Worm (Caenorhabditis elegans) whole organism, L4 larva: ENCODE data around the gene fbxa-155.

ENCODE experiments used
- D1046.2 ChIP-seq: fragments of 200-800 bp; sonication (Bioruptor generic); IDR thresholded peaks from 2 replicates; pipeline ENCODE4 v1.3.6; 2022; ENCODE audit warnings: missing genetic modification characterization, missing compliant biosample characterization
- F37D6.2 ChIP-seq: sonication (generic microtip); optimal IDR thresholded peaks from 2 replicates; lab custom pipeline; 2016; ENCODE audit warnings: mild to moderate bottlenecking, missing genetic modification characterization, missing compliant biosample characterization
- F49E8.2 ChIP-seq: sonication (generic microtip); optimal IDR thresholded peaks from 2 replicates; lab custom pipeline; 2016; ENCODE audit warnings: missing compliant biosample characterization, mild to moderate bottlenecking, missing genetic modification characterization, borderline replicate concordance
- T20F7.1 ChIP-seq: fragments of 200-800 bp; sonication (Bioruptor generic); optimal IDR thresholded peaks from 2 replicates; lab custom pipeline; 2018; ENCODE audit warnings: mild to moderate bottlenecking, missing genetic modification characterization, missing compliant biosample characterization
- Y5F2A.4 ChIP-seq: fragments of 200-800 bp; sonication (Bioruptor generic); optimal IDR thresholded peaks from 2 replicates; lab custom pipeline; 2018; ENCODE audit warnings: mild to moderate bottlenecking, missing genetic modification characterization, missing compliant biosample characterization
- aha-1 ChIP-seq: fragments of 150-350 bp; peaks from one replicate; lab custom pipeline; 2014; ENCODE audit warnings: missing biosample characterization, missing genetic modification characterization
- aly-2 ChIP-seq: sonication (generic microtip); optimal IDR thresholded peaks from 2 replicates; lab custom pipeline; 2018; ENCODE audit warnings: missing biosample characterization, missing genetic modification characterization
- arid-1 ChIP-seq: fragments of 200-800 bp; sonication (Bioruptor generic); conservative IDR thresholded peaks from 2 replicates; pipeline ENCODE4 v1.3.6; 2022; ENCODE audit warnings: missing genetic modification reagents, missing genetic modification characterization, missing compliant biosample characterization
- ces-1 ChIP-seq: fragments of 150-350 bp; sonication (generic microtip); optimal IDR thresholded peaks from 4 replicates; lab custom pipeline; 2014; ENCODE audit warnings: missing biosample characterization, missing genetic modification reagents, missing genetic modification characterization
- daf-16 ChIP-seq, 3 experiments: sonication (generic microtip); optimal IDR thresholded peaks; 2 replicates each; lab custom pipeline; 2016 to 2017; ENCODE audit warnings: missing genetic modification characterization in 3 of 3, missing genetic modification reagents in 3 of 3, mild to moderate bottlenecking in 2 of 3, missing compliant biosample characterization in 2 of 3, missing biosample characterization in 1 of 3, moderate library complexity in 1 of 3
- dpl-1 ChIP-seq: fragments of 150-350 bp; optimal IDR thresholded peaks from 2 replicates; lab custom pipeline; 2014; ENCODE audit warnings: missing biosample characterization, missing genetic modification reagents, missing genetic modification characterization
- dve-1 ChIP-seq: sonication (generic microtip); optimal IDR thresholded peaks from 2 replicates; lab custom pipeline; 2017; ENCODE audit warnings: antibody characterized with exemption, mild to moderate bottlenecking, missing genetic modification characterization, missing compliant biosample characterization; ENCODE audit not compliant: insufficient read depth
- egl-27 ChIP-seq: sonication (generic microtip); optimal IDR thresholded peaks from 3 replicates; lab custom pipeline; 2017; ENCODE audit warnings: missing biosample characterization, missing genetic modification reagents, missing genetic modification characterization
- egl-43 ChIP-seq: fragments of 200-800 bp; sonication (Bioruptor generic); IDR thresholded peaks from 2 replicates; pipeline ENCODE4 v1.3.6; 2022; ENCODE audit warnings: missing genetic modification reagents, missing genetic modification characterization, missing compliant biosample characterization
- fos-1 ChIP-seq: fragments of 150-350 bp; optimal IDR thresholded peaks from 2 replicates; lab custom pipeline; 2014; ENCODE audit warnings: missing biosample characterization, missing genetic modification characterization
- hlh-11 ChIP-seq: fragments of 200-800 bp; sonication (Bioruptor generic); optimal IDR thresholded peaks from 2 replicates; lab custom pipeline; 2018; ENCODE audit warnings: mild to moderate bottlenecking, missing genetic modification characterization, missing compliant biosample characterization
- lim-7 ChIP-seq: fragments of 200-800 bp; sonication (Bioruptor generic); IDR thresholded peaks from 2 replicates; pipeline ENCODE4 v1.3.6; 2022; ENCODE audit warnings: missing genetic modification characterization, missing compliant biosample characterization
- lin-1 ChIP-seq: fragments of 200-800 bp; sonication (Bioruptor generic); IDR thresholded peaks from 2 replicates; pipeline ENCODE4 v1.3.6; 2022; ENCODE audit warnings: missing genetic modification reagents, missing genetic modification characterization, missing compliant biosample characterization
- lin-13 ChIP-seq: fragments of 150-350 bp; optimal IDR thresholded peaks from 2 replicates; lab custom pipeline; 2014; ENCODE audit warnings: missing biosample characterization, missing genetic modification reagents, missing genetic modification characterization
- lin-15B ChIP-seq: fragments of 150-350 bp; sonication (generic microtip); optimal IDR thresholded peaks from 3 replicates; lab custom pipeline; 2014; ENCODE audit warnings: missing biosample characterization, missing genetic modification characterization
- lin-29 ChIP-seq: fragments of 200-800 bp; sonication (Bioruptor generic); IDR thresholded peaks from 2 replicates; pipeline ENCODE4 v1.3.6; 2022; ENCODE audit warnings: missing genetic modification reagents, missing genetic modification characterization, missing compliant biosample characterization
- lin-38 ChIP-seq: fragments of 200-800 bp; sonication (Bioruptor generic); IDR thresholded peaks from 2 replicates; pipeline ENCODE4 v1.3.6; 2022; ENCODE audit warnings: missing genetic modification reagents, missing genetic modification characterization, missing compliant biosample characterization
- lir-3 ChIP-seq: sonication (generic microtip); optimal IDR thresholded peaks from 2 replicates; lab custom pipeline; 2016; ENCODE audit warnings: mild to moderate bottlenecking, missing genetic modification characterization, missing compliant biosample characterization
- madf-5 ChIP-seq, 2 experiments: fragments of 200-800 bp; sonication (Bioruptor generic); IDR thresholded peaks; 2 replicates each; pipeline ENCODE4 v1.3.6; 2022; ENCODE audit warnings: missing compliant biosample characterization in 2 of 2, missing genetic modification characterization in 2 of 2
- madf-9 ChIP-seq: fragments of 200-800 bp; sonication (Bioruptor generic); conservative IDR thresholded peaks from 2 replicates; pipeline ENCODE4 v1.3.6; 2022; ENCODE audit warnings: missing genetic modification reagents, missing genetic modification characterization, missing compliant biosample characterization
- mdt-29 ChIP-seq: fragments of 200-800 bp; sonication (Bioruptor generic); IDR thresholded peaks from 2 replicates; pipeline ENCODE4 v1.3.6; 2022; ENCODE audit warnings: missing genetic modification reagents, missing genetic modification characterization, missing compliant biosample characterization
- nhr-10 ChIP-seq: fragments of 150-350 bp; optimal IDR thresholded peaks from 2 replicates; lab custom pipeline; 2014; ENCODE audit warnings: missing biosample characterization, missing genetic modification characterization
- nhr-102 ChIP-seq: sonication (generic microtip); optimal IDR thresholded peaks from 2 replicates; lab custom pipeline; 2016; ENCODE audit warnings: mild to moderate bottlenecking, missing genetic modification characterization, moderate library complexity, missing compliant biosample characterization
- nhr-237 ChIP-seq: sonication (generic microtip); optimal IDR thresholded peaks from 2 replicates; lab custom pipeline; 2017; ENCODE audit warnings: missing biosample characterization, missing genetic modification characterization
- nhr-41 ChIP-seq: fragments of 200-800 bp; sonication (Bioruptor generic); IDR thresholded peaks from 2 replicates; pipeline ENCODE4 v1.3.6; 2022; ENCODE audit warnings: missing genetic modification reagents, missing genetic modification characterization, missing compliant biosample characterization
- nhr-42 ChIP-seq: fragments of 200-800 bp; sonication (Bioruptor generic); IDR thresholded peaks from 2 replicates; pipeline ENCODE4 v1.3.6; 2022; ENCODE audit warnings: missing genetic modification characterization, missing compliant biosample characterization
- nhr-6 ChIP-seq: fragments of 150-350 bp; optimal IDR thresholded peaks from 2 replicates; lab custom pipeline; 2014; ENCODE audit warnings: missing biosample characterization, missing genetic modification characterization
- pha-4 ChIP-seq, 2 experiments: fragments of 150-350 bp in 1 of 2; fragments of 200-800 bp in 1 of 2; sonication (Bioruptor generic) in 1 of 2; IDR thresholded peaks in 1 of 2; optimal IDR thresholded peaks in 1 of 2; 2 replicates each; pipeline versions ENCODE4 v1.3.6 to Lab custom; 2014 to 2022; ENCODE audit warnings: missing genetic modification characterization in 2 of 2, missing genetic modification reagents in 2 of 2, missing biosample characterization in 1 of 2, missing compliant biosample characterization in 1 of 2
- pqm-1 ChIP-seq: sonication (generic microtip); optimal IDR thresholded peaks from 2 replicates; lab custom pipeline; 2017; ENCODE audit warnings: missing biosample characterization, missing genetic modification characterization
- skn-1 ChIP-seq: fragments of 150-350 bp; optimal IDR thresholded peaks from 2 replicates; lab custom pipeline; 2014; ENCODE audit warnings: missing biosample characterization, missing genetic modification characterization
- snpc-1.2 ChIP-seq: fragments of 200-800 bp; sonication (Bioruptor generic); IDR thresholded peaks from 2 replicates; pipeline ENCODE4 v1.3.6; 2022; ENCODE audit warnings: missing genetic modification reagents, missing genetic modification characterization, missing compliant biosample characterization
- spr-1 ChIP-seq: sonication (generic microtip); optimal IDR thresholded peaks from 2 replicates; lab custom pipeline; 2016; ENCODE audit warnings: mild to moderate bottlenecking, missing genetic modification characterization, missing compliant biosample characterization
- tag-97 ChIP-seq: fragments of 200-800 bp; sonication (Bioruptor generic); IDR thresholded peaks from 2 replicates; pipeline ENCODE4 v1.3.6; 2022; ENCODE audit warnings: missing genetic modification characterization, missing compliant biosample characterization
- vab-7 ChIP-seq: fragments of 200-800 bp; sonication (Bioruptor generic); IDR thresholded peaks from 2 replicates; pipeline ENCODE4 v1.3.6; 2022; ENCODE audit warnings: missing genetic modification reagents, missing genetic modification characterization, missing compliant biosample characterization
- zfp-3 ChIP-seq: fragments of 200-800 bp; sonication (Bioruptor generic); conservative IDR thresholded peaks from 2 replicates; pipeline ENCODE4 v1.3.6; 2022; ENCODE audit warnings: missing genetic modification reagents, missing genetic modification characterization, missing compliant biosample characterization
- ztf-7 ChIP-seq: fragments of 150-350 bp; optimal IDR thresholded peaks from 2 replicates; lab custom pipeline; 2014; ENCODE audit warnings: missing biosample characterization, missing genetic modification characterization

The fbxa-155 gene

DNA sequence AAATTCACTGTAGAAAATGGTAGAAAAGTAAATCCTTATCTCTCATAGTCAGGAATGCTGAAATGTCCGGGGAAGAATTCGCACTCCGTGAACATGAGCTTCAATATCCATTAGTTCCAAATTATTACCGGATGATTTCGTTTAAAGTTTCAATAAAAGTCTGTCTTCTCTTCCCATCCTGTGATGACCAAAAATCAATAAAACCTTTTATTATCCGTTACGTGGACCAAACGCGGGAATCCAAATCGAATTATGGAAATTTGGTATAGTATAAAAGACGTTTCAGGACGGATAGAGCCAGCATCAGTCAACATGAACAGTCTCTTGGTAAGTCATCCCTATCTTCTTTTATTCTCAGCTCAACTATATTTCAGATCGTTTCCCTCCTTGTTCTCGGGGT, 5.8 kb downstream of the fbxa-155 start, which contains the start of gene C05B5.11:
TSS of gene C05B5.11 (plus strand) at position 301 of the 400 bp plus-strand sequence.
- no peak for TF ChIP-seq ces-1 (GFP tag; lab: Kevin White, UChicago)
- TF ChIP-seq nhr-42, result no peak
- TF ChIP-seq lin-1 (GFP tag; lab: Robert Waterston, UW), result no peak
- no peak for TF ChIP-seq T20F7.1 (GFP tag; lab: Kevin White, UChicago)
- TF ChIP-seq lin-15B, result no peak
- no peak for TF ChIP-seq F49E8.2 (tag; lab: Kevin White, UChicago)
- TF ChIP-seq egl-27 (tag; lab: Kevin White, UChicago), result no peak

DNA sequence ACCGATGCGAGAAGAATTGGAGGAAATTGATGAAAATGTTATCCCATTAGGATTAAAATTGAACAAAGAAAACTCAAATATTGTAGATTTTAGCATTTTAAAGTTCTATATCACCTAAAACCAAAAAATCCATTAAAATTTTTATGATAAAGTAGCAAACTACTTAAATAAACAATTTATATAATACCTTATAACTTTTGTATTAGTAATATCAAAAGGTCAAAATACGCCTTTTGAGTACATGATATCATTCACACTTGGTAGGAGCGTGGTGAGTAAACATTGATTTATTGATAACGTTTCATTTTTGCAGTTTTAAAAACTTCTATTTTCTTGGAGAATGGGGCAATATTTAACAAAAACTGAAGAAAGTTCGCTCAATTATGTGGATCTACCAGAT, 9.0 kb downstream of the fbxa-155 start, which contains the start of gene C05B5.5:
TSS of gene C05B5.5 (plus strand) at position 301 of the 400 bp plus-strand sequence.
- TF ChIP-seq pha-4 (GFP tag; IDR thresholded peaks at IDR 0.05; lab: Robert Waterston, UW), result no peak
- no peak for TF ChIP-seq pha-4 (tag; optimal IDR thresholded peaks at IDR 0.05; lab: Kevin White, UChicago)
- no peak for TF ChIP-seq lin-38 (GFP tag; lab: Robert Waterston, UW)
- TF ChIP-seq aly-2 (tag; lab: Kevin White, UChicago), result no peak
- no peak for TF ChIP-seq egl-43
- TF ChIP-seq daf-16 (GFP tag; optimal IDR thresholded peaks at IDR 0.05; lab: Kevin White, UChicago), result no peak
- peak; percentile 32 for TF ChIP-seq daf-16 (tag; optimal IDR thresholded peaks at IDR 0.05; lab: Kevin White, UChicago)
- TF ChIP-seq nhr-6 (tag; lab: Kevin White, UChicago), result peak; percentile 19
- no peak for TF ChIP-seq aha-1 (tag; lab: Kevin White, UChicago)
- no peak for TF ChIP-seq lin-29
- TF ChIP-seq lir-3 (tag; lab: Kevin White, UChicago), result no peak
- no peak for TF ChIP-seq mdt-29
- TF ChIP-seq skn-1 (tag; lab: Kevin White, UChicago), result no peak
- TF ChIP-seq madf-5 (GFP tag; IDR thresholded peaks at IDR 0.05; lab: Robert Waterston, UW), result no peak
- TF ChIP-seq nhr-237 (tag; lab: Kevin White, UChicago), result no peak
- no peak for TF ChIP-seq dpl-1
- TF ChIP-seq lim-7 (GFP tag; lab: Robert Waterston, UW), result no peak
- TF ChIP-seq hlh-11 (tag; lab: Kevin White, UChicago), result no peak
- TF ChIP-seq arid-1, result no peak
- TF ChIP-seq pqm-1, result peak; percentile 7
- TF ChIP-seq zfp-3, result no peak
- no peak for TF ChIP-seq snpc-1.2
- no peak for TF ChIP-seq T20F7.1 (GFP tag; lab: Kevin White, UChicago)
- no peak for TF ChIP-seq Y5F2A.4 (GFP tag; lab: Kevin White, UChicago)

DNA sequence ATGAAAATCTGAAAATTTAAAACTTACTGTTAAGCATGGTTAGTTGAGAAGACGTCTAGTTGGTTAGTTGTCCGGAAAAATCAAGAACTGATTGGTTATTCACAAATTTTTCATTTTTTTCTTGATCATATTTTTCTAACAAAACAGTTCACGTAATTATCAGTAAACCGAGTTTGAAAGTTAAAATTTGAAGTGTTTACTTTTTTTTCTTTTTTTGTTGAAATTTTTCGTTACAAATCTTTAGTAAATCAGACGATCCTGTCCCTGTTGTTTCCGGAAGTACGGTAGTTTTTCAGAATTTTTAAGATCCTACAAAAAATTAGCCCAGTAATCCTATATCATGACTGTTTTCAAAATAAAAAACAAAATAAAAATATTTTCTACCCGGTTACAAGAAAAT, 9.6 kb downstream of the fbxa-155 start, which contains the start of gene C05B5.2:
TSS of gene C05B5.2 (minus strand) at position 101 of the 400 bp plus-strand sequence.
- TF ChIP-seq nhr-6 (tag; lab: Kevin White, UChicago) (no peak), madf-9 (GFP tag; lab: Robert Waterston, UW) (no peak), vab-7 (GFP tag; lab: Robert Waterston, UW) (no peak), D1046.2 (no peak)
- TF ChIP-seq, all 104 proteins: peak for 0

DNA sequence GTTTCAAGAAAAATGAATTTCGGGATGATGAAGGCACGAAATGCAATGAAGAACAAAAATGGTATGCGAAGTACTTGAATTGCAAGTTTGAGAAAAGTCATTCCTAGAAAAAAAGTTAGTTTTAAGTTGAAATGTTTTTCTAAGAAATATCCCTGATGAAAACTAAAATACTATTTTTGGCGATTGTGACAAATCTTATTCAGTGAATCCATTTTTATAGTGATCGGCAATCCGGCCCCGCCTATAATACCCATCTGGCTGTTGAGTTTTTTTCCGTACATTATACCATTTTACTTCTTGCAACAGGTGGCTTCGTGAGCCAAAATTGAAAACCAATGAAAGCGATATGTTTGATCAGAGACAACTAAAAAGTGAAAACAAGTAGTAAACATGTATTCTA, 10.8 kb downstream of the fbxa-155 start, which contains the start of gene C05B5.17:
TSS of gene C05B5.17 (minus strand) at position 101 of the 400 bp plus-strand sequence.
- no peak for TF ChIP-seq pqm-1
- no peak for TF ChIP-seq spr-1 (tag; lab: Kevin White, UChicago)
- no peak for TF ChIP-seq nhr-10 (tag; lab: Kevin White, UChicago)
- no peak for TF ChIP-seq nhr-41 (GFP tag; lab: Robert Waterston, UW)
- TF ChIP-seq ztf-7 (tag; lab: Kevin White, UChicago), result no peak
- TF ChIP-seq fos-1 (tag; lab: Kevin White, UChicago), result no peak
- TF ChIP-seq tag-97 (GFP tag; lab: Robert Waterston, UW), result no peak
- no peak for TF ChIP-seq dve-1 (tag; lab: Kevin White, UChicago)
- TF ChIP-seq lir-3 (tag; lab: Kevin White, UChicago), result no peak
- no peak for TF ChIP-seq nhr-102
- no peak for TF ChIP-seq lin-15B
- TF ChIP-seq lin-13 (GFP tag; lab: Kevin White, UChicago), result no peak
- no peak for TF ChIP-seq F37D6.2 (tag; lab: Kevin White, UChicago)
- no peak for TF ChIP-seq snpc-1.2
- no peak for TF ChIP-seq madf-9 (GFP tag; lab: Robert Waterston, UW)
